Worm (Caenorhabditis elegans): ENCODE measurements around the gene B0462.4.
A peak's percentile ranks its signal among the peaks of the same experiment; 100 is the strongest.

The B0462.4 gene

DNA sequence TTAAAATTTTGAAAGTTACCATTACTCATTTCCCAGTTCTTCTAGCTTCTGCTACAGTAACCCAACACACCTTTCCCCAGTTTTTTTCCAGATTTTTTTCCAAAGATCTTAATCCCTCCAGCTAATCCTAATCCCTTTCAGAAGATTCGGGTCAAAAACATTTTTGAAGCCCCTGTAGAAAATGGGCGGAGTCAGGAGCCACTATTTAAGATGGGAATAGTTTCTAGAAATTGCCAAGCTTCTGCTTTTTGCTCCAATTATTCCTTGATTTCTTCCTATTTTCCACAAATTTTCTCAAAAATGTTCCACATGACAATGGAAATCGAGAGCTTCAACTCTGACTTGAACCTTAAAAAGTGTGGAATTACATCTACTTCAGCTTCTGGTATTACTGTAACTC is 33.6 kb upstream of the B0462.4 start, which contains the start of gene C08E8.9:
C08E8.9 (plus strand) TSS at position 301 of the 400 bp plus-strand sequence.
- TF ChIP-seq nhr-10 (tag; optimal IDR thresholded peaks at IDR 0.05) = no peak

DNA sequence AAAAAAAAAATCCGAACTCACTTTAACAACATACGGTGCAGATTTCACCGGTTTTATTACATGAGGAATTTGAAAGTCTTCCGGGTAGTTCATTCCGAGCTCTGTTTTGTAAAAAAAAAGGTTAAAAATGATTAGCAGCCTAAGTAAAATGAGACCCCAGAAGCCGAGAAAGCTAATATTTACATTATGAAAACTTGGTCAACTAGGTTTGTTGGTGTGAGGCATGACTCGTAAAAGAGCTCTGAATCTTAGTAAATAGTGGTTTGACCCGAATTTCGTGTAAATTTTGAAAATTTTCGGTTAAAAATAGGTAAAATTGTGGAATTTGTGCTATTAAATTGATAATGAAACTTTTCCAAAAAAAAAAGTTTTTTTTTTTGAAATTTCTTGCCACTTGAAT is 31.4 kb upstream of the B0462.4 start, which contains the start of gene C08E8.1:
C08E8.1 (minus strand) TSS at position 101 of the 400 bp plus-strand sequence.
- no peak for TF ChIP-seq lin-15B (tag; optimal IDR thresholded peaks at IDR 0.05)
- TF ChIP-seq lin-38 (GFP tag; IDR thresholded peaks at IDR 0.05) = no peak
- TF ChIP-seq ceh-82 (tag; optimal IDR thresholded peaks at IDR 0.05) = no peak
- TF ChIP-seq cey-2 (tag; optimal IDR thresholded peaks at IDR 0.05; ENCODE audit: borderline replicate concordance, insufficient read depth) = no peak
- TF ChIP-seq nhr-41 (GFP tag; IDR thresholded peaks at IDR 0.05) = no peak
- TF ChIP-seq unc-130 (GFP tag; optimal IDR thresholded peaks at IDR 0.05) = no peak
- no peak for TF ChIP-seq ama-1 (optimal IDR thresholded peaks at IDR 0.05)
- TF ChIP-seq ZK546.5 (tag; optimal IDR thresholded peaks at IDR 0.05) = no peak
- no peak for TF ChIP-seq rbr-2 (tag; optimal IDR thresholded peaks at IDR 0.05)
- no peak for TF ChIP-seq mdt-29 (GFP tag; IDR thresholded peaks at IDR 0.05)
- TF ChIP-seq T26A8.4 (GFP tag; IDR thresholded peaks at IDR 0.05) = no peak
- TF ChIP-seq egl-43 (GFP tag; IDR thresholded peaks at IDR 0.05) = no peak
- no peak for TF ChIP-seq lin-39 (tag; optimal IDR thresholded peaks at IDR 0.05)
- no peak for TF ChIP-seq F37D6.2 (tag; optimal IDR thresholded peaks at IDR 0.05)
- no peak for TF ChIP-seq dve-1 (tag; optimal IDR thresholded peaks at IDR 0.05; ENCODE audit: insufficient read depth)
- TF ChIP-seq zip-2 (tag; optimal IDR thresholded peaks at IDR 0.05) = no peak

DNA sequence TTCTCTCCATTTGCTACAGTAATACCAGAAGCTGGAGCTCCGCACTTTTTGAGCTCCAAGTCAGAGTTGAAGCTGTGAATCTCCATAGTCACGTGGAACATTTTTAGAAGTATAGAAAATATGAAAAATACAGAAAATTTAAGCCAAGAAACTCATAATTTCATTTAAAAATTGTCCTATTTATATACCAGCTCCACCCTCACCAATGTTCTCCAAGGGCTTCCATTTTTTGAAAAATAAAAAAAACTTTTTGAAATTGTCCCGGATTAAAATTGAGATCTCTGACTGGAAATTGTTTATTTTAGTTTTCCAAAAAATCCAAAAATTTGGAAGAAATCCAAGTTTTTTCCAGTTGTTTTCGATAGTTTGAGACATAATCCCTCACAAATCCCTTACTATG is 28.9 kb upstream of the B0462.4 start, which contains the start of gene C08E8.5:
C08E8.5 (minus strand) TSS at position 101 of the 400 bp plus-strand sequence.
- TF ChIP-seq tag-97 (GFP tag; IDR thresholded peaks at IDR 0.05) = no peak
- no peak for TF ChIP-seq zfp-2 (tag; optimal IDR thresholded peaks at IDR 0.05)
- peak; percentile 68 for TF ChIP-seq aha-1 (tag)
- no peak for TF ChIP-seq ceh-32 (tag; optimal IDR thresholded peaks at IDR 0.05; ENCODE audit: poor library complexity)
- TF ChIP-seq F26F4.8 (GFP tag; conservative IDR thresholded peaks at IDR 0.05) = no peak

DNA sequence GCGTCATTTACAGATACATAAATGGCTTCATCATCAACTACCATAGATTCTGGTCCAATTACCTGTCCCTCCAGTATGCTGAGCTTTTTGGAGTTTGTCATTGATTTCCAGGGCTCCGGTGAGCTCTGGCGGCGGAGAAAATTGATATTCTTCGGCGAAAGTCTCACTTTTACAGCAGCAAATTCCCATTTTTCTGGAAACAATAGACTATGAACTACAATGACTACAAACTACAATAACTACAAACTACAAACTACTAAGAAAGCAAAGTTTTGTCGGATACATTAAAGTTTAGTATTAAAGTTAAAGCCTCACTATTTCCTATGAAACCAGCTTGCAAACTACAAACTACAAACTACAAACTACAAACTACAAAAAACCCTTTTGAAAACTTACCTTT is 24.8 kb upstream of the B0462.4 start, which contains the start of gene C08E8.2:
C08E8.2 (minus strand) TSS at position 101 of the 400 bp plus-strand sequence.
- TF ChIP-seq pqm-1 (tag; optimal IDR thresholded peaks at IDR 0.05) = no peak
- TF ChIP-seq F37D6.2 (tag; optimal IDR thresholded peaks at IDR 0.05) = no peak
- no peak for TF ChIP-seq nhr-48 (tag; optimal IDR thresholded peaks at IDR 0.05)
- TF ChIP-seq fkh-10 (GFP tag; optimal IDR thresholded peaks at IDR 0.05) = no peak

DNA sequence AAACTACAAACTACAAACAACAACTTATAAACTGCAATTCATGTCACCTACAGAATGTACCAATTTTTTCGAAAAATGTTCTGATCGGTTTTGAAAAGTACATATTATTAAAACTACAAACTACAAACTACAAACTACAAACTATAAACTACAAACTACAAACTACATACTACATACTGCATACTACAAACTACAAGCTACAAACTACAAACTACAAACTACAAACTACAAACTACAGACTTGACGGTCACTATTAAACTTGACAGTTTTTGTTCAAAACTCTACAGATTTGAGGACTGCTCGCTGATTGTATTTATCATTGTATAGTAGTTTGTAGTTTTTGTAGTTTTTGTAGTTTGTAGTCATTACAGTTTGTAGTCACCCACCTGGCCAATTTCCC is 23.3 kb upstream of the B0462.4 start:
- TF ChIP-seq lin-13 (GFP tag; optimal IDR thresholded peaks at IDR 0.05) (peak; percentile 20), arid-1 (GFP tag; conservative IDR thresholded peaks at IDR 0.05) (no peak), nhr-28 (tag; optimal IDR thresholded peaks at IDR 0.05) (peak; percentile 96)

DNA sequence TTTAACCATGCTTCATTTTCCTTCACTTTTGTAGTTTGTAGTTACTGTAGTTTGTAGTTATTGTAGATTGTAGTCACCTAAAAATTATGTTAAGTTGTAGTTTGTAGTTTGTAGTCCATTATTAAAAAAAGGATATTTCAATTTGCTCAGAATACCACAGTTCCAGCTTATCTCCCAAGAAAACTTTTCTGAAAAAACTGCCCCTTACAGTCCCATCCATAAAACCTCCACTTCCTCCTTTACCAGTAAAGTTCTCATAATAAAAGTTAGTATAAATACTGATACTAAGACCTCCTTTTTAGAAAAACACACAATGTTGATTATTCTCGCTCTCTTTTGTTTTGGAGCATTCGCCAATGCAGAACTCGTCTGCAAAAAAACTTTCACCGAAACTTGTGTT is 19.7 kb upstream of the B0462.4 start, which contains the start of gene C08E8.11:
C08E8.11 (plus strand) TSS at position 301 of the 400 bp plus-strand sequence.
- TF ChIP-seq mdt-29 (GFP tag; IDR thresholded peaks at IDR 0.05) (no peak), nhr-111 (GFP tag; optimal IDR thresholded peaks at IDR 0.05) (no peak), dmd-9 (GFP tag; IDR thresholded peaks at IDR 0.05) (no peak), lsy-2 (tag; optimal IDR thresholded peaks at IDR 0.05) (no peak), mes-2 (tag; optimal IDR thresholded peaks at IDR 0.05; ENCODE audit: poor library complexity, severe bottlenecking) (no peak), egl-27 (tag; optimal IDR thresholded peaks at IDR 0.05) (no peak), nhr-25 (tag; optimal IDR thresholded peaks at IDR 0.05; ENCODE audit: borderline replicate concordance, insufficient read depth) (no peak), hmg-1.1 (GFP tag; IDR thresholded peaks at IDR 0.05) (no peak), hlh-11 (tag; optimal IDR thresholded peaks at IDR 0.05) (no peak)
